Worm (Caenorhabditis elegans): ENCODE results near the gene swip-10.

DNA sequence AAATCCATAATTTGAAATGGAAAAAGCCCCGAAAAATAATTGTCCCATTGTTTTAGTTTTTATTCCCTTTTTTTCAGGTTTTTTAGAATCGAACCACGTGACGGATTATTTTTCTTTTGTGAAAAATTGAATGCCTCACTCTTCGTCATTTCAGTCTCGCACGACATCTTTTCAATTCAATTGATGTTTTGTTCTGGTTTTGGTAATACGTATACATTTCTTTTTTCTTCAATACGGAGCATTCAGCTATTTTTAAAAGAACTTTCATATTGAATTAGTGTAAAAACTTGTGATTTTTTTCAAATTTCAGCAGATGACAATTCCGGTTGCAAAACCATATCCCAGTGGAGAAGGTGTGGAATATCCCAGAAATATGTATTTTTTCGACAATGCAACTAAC, 53.3 kb downstream of the swip-10 start, which contains the start of gene F49H12.7:
- TF ChIP-seq nhr-28 (tag; optimal IDR thresholded peaks at IDR 0.05) (no peak), elt-2 (tag; optimal IDR thresholded peaks at IDR 0.05) (no peak), unc-62 (GFP tag; optimal IDR thresholded peaks at IDR 0.05) (no peak), nhr-23 (tag; optimal IDR thresholded peaks at IDR 0.05) (no peak), nhr-11 (tag; optimal IDR thresholded peaks at IDR 0.05) (no peak), nhr-237 (tag; optimal IDR thresholded peaks at IDR 0.05) (no peak)
